Worm (Caenorhabditis elegans): ENCODE data around the gene ZK1248.15.
A peak's percentile ranks its signal among the peaks of the same experiment; 100 is the strongest.

- TF ChIP-seq nhr-28 (tag; optimal IDR thresholded peaks at IDR 0.05), result peak; percentile 72
- TF ChIP-seq gei-8 (GFP tag; optimal IDR thresholded peaks at IDR 0.05), result no peak
- TF ChIP-seq dpl-1 (GFP tag; optimal IDR thresholded peaks at IDR 0.05), result no peak
- TF ChIP-seq unc-39 (tag; optimal IDR thresholded peaks at IDR 0.05), result no peak
- no peak for TF ChIP-seq skn-1 (tag; optimal IDR thresholded peaks at IDR 0.05)
- TF ChIP-seq lin-38 (GFP tag; IDR thresholded peaks at IDR 0.05), result no peak
- TF ChIP-seq pqm-1 (tag; optimal IDR thresholded peaks at IDR 0.05), result peak; percentile 12
- TF ChIP-seq arid-1 (GFP tag; conservative IDR thresholded peaks at IDR 0.05), result no peak
- no peak for TF ChIP-seq snpc-4 (tag; optimal IDR thresholded peaks at IDR 0.05)
- no peak for TF ChIP-seq egl-43 (GFP tag; IDR thresholded peaks at IDR 0.05)
These were observed 7.8 kb upstream of the ZK1248.15 start for ce11 chrII:5846181-5846580.

Measured in whole organism, L4 larva.